Fruit fly (Drosophila melanogaster) whole organism: ENCODE results near the gene CG7497.

Experiments
- CG8478 ChIP-seq: fragments of >200 bp; optimal IDR thresholded peaks from 2 replicates; lab custom pipeline; 2018; ENCODE audit warnings: inconsistent platforms
- Dll ChIP-seq: fragments of >200 bp; optimal IDR thresholded peaks from 2 replicates; lab custom pipeline; 2017
- EcR ChIP-seq, 2 experiments: fragments of >200 bp; optimal IDR thresholded peaks; 2 replicates each; lab custom pipeline; 2017; ENCODE audit warnings: missing biosample characterization in 2 of 2, missing genetic modification characterization in 2 of 2, missing genetic modification reagents in 2 of 2
- pan ChIP-seq: fragments of >200 bp; optimal IDR thresholded peaks from 2 replicates; lab custom pipeline; 2017
- psq ChIP-seq: fragments of >200 bp; optimal IDR thresholded peaks from 2 replicates; lab custom pipeline; 2017
- usp ChIP-seq: fragments of >200 bp; optimal IDR thresholded peaks from 2 replicates; lab custom pipeline; 2017; ENCODE audit warnings: missing biosample characterization, missing genetic modification characterization, mixed read lengths

The CG7497 gene

DNA sequence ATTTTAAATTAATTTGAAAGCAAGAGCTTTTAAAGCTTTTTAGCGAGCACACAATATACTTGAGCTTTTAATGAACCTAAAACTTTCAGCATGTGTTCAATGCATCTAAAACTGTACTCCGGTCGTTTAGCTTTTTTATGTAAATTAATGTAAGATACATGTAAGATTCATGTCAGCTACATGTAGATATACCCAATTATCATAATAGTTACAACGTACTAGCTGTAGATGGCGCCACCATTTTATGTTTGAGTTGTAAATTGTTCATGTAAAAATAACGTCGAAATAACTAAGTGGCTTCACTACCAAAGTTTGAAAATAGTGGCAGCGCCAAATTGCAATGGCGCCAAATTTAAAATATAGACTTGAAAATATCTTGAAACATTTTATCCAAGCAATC lies 36.4 kb upstream of the CG7497 start:
- TF ChIP-seq psq (lab: Kevin White, UChicago) (no peak), CG8478 (no peak), usp (GFP tag; lab: Kevin White, UChicago) (no peak), pan (lab: Kevin White, UChicago) (no peak), Dll (lab: Kevin White, UChicago) (no peak), EcR (GFP tag; optimal IDR thresholded peaks at IDR 0.05; lab: Kevin White, UChicago) (no peak)

DNA sequence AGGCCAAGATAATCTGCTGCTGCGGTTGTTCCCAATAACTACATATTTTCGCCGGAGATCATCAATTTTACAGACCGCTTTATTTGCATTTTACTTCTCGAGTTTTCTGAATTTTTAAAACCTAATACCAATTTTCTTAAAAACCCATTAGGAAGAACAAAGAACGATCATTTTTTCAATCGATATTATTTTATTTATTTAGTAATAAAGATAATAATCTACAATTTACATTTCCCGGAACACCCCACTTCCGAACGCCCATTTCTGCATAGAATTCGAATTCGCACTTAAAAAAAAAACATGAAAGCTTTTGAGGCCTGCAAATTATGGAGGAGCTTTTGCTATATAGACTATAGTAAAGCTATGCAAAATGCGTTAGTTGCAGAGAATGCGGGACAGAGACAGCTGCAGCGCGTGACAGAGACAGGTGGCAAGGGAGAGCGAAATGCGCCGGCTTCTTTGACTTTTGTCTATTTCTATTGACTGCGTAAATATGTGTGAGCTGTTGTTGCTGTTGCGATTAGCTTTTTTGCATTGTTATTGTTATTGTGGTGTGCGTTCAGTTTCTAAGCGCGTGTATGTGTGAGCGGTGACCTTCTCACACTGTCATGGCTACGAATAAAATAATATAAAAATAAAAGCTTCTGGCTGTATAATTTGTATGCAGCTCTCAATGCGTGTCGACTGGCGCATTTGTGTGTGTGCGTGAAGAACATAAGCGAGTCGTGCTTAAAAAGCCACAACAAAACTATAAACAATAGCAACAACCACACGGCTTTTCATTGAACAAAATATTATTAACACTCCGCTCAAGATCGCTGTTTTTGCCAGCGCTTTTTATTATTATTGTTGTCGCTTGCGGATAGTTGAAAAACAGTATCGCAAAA lies 29.5 kb upstream of the CG7497 start:
- TF ChIP-seq CG8478, result no peak
- TF ChIP-seq usp (GFP tag; lab: Kevin White, UChicago), result no peak
- TF ChIP-seq pan (lab: Kevin White, UChicago), result no peak
- no peak for TF ChIP-seq EcR (GFP tag; optimal IDR thresholded peaks at IDR 0.05; lab: Kevin White, UChicago)
- no peak for TF ChIP-seq Dll (lab: Kevin White, UChicago)
- TF ChIP-seq psq (lab: Kevin White, UChicago), result no peak

DNA sequence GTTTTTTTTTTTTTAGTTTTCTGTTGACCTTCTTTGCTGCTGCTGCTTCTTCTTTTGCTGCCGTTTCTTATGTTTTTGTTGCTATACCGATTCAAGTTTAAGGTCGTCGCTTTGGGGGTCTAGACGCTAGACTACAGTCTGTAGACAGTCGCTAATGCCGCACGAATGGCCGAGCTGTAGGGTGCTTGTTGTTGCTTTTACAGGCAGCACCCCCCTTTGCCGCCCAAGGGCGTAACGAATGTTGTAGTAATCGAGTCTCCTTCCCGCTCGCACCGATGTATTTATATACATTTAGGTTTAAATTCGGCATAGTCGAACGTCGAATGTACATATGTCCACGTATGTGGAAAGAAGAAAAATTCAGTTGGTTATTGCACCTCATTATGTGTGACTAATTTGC lies 28.4 kb upstream of the CG7497 start:
- TF ChIP-seq usp (GFP tag; lab: Kevin White, UChicago), result no peak
- TF ChIP-seq psq (lab: Kevin White, UChicago), result no peak
- no peak for TF ChIP-seq CG8478
- TF ChIP-seq pan (lab: Kevin White, UChicago), result no peak
- TF ChIP-seq Dll (lab: Kevin White, UChicago), result no peak
- no peak for TF ChIP-seq EcR (GFP tag; optimal IDR thresholded peaks at IDR 0.05; lab: Kevin White, UChicago)

DNA sequence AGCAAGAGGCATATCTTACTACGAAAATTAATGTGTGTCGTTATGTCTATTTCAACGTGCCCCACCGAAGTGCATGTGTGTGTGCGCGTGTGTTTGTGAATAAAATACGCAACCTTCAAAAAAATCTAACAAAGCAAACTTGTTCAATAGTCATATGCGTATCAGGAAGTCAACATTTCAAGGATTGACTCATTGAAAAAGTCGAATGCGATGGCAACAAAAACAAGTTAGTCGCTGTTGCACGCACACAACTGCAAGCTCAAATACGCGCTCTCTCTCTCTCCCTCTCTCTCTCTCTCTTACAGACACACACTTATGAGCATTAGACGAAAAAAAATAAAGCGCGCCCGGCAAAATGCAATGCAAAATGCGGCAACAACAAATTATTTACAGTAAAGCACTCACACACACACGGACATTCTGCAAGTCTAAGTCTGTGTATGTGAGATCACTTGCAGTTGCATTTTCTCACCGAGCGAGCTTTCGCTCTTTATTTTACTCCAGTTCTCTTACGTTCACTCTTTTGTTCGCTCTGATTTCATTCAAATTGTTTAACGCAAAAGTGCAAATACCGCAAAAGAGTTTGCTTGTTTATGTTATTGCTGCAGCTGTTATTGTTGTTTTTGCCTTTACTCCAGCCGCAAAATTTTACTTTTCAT lies 26.5 kb upstream of the CG7497 start:
- TF ChIP-seq usp (GFP tag; lab: Kevin White, UChicago) (no peak), CG8478 (peak; percentile 25), EcR (GFP tag; optimal IDR thresholded peaks at IDR 0.05; lab: Kevin White, UChicago) (peak in 1 of 2 experiments; percentile 43)

DNA sequence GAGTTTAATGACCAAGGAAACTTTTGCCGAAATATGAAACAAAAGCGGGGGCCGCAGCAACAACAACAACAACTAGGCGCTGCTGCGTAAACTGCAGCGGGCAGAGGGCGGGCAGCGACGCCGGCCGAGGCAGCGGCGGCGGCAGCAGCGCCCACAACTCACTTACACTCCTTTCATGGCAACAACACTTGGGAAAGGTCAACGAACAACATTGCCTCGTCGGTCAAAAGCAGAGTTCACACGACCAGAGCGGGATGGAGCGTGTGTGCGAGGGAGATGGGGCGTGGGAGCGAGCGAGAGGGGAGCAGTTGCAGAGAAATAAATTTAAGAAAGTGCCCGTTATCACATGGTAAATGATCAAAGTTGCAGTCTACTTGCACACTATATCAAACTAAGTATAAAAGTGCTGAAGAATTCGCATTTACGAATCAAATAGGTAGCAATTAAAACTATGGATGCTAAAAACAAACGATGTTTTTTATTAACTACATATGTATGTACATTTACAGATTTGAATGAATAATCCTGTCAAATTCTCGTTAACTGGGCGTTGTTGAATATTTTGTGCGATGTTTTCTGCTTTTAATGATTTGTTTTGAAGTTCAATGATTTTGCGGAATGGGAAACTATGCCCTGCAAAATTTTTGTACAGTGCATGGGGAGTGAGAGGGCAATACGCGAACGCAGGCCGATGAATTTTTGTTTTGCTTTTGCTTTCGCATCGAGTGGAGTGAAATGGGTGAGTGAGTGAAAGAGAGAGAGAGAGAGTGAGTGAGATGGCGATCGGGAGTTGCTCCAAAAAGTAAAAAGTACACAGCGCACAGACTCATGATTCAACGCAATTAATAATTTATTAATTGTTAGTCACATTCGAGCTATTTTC lies 24.8 kb upstream of the CG7497 start:
- TF ChIP-seq usp (GFP tag; lab: Kevin White, UChicago), result no peak
- TF ChIP-seq psq (lab: Kevin White, UChicago), result no peak
- TF ChIP-seq pan (lab: Kevin White, UChicago), result no peak
- peak; percentile 51 to 80 for TF ChIP-seq EcR (GFP tag; optimal IDR thresholded peaks at IDR 0.05; lab: Kevin White, UChicago)
- TF ChIP-seq CG8478, result peak; percentile 72
- peak; percentile 2 for TF ChIP-seq Dll (lab: Kevin White, UChicago)

DNA sequence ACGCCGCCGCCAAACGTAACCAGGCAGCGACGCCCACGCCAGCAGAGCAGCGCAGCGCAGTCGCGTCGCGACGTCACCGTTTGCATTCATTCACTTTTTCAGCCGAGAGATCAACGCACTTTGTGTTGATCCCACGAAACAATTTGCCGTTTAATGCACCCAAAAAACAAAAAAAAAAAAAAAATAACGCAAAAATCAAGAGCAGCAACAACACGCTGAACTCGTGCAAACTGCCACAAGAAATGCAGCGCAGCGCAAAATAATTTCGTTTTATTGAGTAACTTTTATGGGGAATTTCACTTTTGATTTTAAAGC lies 24.2 kb upstream of the CG7497 start:
- TF ChIP-seq CG8478 (no peak), usp (GFP tag; lab: Kevin White, UChicago) (no peak), pan (lab: Kevin White, UChicago) (no peak), EcR (GFP tag; optimal IDR thresholded peaks at IDR 0.05; lab: Kevin White, UChicago) (peak; percentile 43 to 81), psq (lab: Kevin White, UChicago) (no peak), Dll (lab: Kevin White, UChicago) (no peak)

DNA sequence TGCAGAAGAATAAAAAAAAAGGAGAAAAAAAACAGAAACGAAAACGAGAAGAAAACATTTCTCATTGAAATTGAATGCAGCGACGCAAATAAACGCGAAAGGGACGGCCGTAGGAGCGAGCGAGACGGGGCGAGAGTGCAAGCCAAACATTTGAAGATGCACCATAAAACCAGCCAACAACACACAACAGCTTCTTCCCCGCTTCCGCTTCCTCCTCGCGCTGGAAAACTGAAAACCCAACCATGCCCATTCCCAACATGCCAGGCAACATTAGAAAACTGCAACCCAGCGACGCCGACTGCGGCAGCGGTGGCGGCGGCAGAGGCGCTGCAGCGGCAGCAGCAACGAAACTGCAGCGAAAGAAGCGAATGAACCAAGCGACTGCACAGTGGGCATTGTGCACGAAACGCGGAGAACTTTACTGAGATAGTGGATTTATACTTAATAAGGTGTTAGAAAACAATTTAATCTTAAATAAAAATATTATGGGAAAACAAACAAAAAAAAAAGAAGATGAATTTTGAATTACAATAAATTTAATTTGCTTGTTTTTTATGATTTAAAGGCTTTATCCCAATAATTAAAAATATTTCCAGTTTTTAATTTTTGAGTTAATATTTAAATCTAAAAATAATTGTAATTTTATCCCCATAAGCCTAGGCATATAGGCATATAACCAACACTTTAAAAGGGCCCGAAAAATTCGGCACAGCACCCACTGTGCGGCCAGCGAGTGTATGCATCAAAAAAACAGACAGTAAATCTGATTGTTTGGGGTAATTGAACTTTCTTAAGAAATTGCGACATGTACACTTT lies 22.1 kb upstream of the CG7497 start:
- TF ChIP-seq EcR (GFP tag; optimal IDR thresholded peaks at IDR 0.05; lab: Kevin White, UChicago) (peak in 1 of 2 experiments; percentile 92), CG8478 (no peak)

DNA sequence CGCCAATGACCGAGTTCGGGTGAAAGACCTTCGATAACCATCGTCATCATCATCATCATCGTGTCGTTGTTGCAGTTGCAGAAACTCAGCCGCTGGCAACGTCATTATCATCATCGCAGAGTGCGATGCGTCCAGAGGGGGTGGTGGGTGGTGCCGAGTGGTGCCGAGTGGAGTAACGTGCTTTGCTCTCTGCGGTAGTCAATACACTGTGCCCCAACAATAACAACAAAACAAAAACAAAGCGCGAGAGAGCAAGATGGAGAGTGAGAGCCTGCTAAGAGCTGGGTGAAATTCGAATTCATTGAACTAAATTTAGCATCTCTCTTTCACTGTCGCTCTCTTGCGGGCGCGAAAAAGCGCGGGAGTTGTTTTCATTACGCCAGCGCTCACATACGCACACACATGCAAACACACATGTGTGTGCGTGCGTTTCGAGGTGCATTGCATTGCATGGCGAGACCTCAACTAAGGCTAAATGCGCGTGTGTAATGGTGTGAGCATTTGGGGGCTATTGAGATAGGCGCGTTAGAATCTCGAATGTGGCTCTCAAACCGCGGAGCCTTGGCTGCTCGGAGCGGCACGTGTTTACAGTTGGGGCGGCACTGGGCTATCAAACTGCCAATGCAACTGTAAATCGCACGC lies 21.3 kb upstream of the CG7497 start:
- peak; percentile 98 for TF ChIP-seq Dll (lab: Kevin White, UChicago)
- TF ChIP-seq psq (lab: Kevin White, UChicago), result no peak
- no peak for TF ChIP-seq pan (lab: Kevin White, UChicago)
- no peak for TF ChIP-seq usp (GFP tag; lab: Kevin White, UChicago)
- peak; percentile 99 to 100 for TF ChIP-seq EcR (GFP tag; optimal IDR thresholded peaks at IDR 0.05; lab: Kevin White, UChicago)
- TF ChIP-seq CG8478, result no peak

DNA sequence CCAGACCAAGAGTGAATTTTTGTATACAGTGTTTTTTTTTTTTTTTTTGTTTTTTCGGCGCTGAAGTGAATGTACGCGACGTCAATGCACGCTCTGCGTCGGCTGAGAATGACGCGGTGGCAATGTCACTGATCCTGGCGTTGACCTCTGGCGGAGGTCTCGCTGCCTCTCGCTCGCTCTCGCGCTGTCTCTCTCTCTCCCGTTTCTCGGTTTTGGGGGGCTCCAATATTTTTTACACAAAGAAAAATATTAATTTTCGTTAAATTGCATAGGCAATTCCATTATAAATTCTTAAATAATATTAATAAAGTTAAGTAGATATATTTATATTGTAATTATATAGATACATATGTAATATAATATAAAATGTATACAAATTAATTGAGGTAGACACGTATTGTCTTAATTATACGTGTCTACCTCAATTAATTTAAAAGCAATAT lies 19.9 kb upstream of the CG7497 start:
- TF ChIP-seq pan (lab: Kevin White, UChicago) (no peak), CG8478 (no peak), EcR (GFP tag; optimal IDR thresholded peaks at IDR 0.05; lab: Kevin White, UChicago) (peak; percentile 35 to 78)

DNA sequence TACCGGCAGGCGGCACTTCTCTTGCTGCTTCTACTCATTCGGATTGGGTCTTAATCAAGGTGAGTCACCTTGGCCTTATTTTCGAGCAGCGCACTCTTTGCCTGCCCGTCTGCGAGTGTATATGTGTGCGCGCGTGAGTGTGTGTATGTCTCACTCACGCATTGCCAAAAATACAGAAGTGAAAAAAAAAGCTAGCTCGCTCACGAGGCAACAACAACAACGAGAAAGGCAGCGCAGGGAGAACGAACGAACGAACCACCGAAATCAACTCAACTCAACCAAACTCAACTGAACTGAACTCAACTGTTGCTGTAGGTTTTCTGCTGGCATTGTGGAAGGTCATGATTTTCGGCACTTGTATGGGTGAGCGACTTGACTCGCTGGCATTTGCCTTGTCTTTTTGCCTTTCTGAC lies 19.3 kb upstream of the CG7497 start:
- TF ChIP-seq pan (lab: Kevin White, UChicago) (no peak), Dll (lab: Kevin White, UChicago) (peak; percentile 28), EcR (GFP tag; optimal IDR thresholded peaks at IDR 0.05; lab: Kevin White, UChicago) (peak in 1 of 2 experiments; percentile 50)
